Comparison of ENCODE assay signal across 1 fruit fly cellular context in genomic region chrX:16104738-16105426, dm6.
TF ChIP-seq lines count a peak whose summit lies in the region.

CG42353 (minus strand) TSS chrX:16104946.
CG42354 (minus strand) TSS chrX:16104946.

TF ChIP-seq in whole organism, embryonic, 481 proteins besides CTCF, POLR2A, EP300 and RAD21 (continued from another document and continues in another):
- peak; percentile 94 for TF ChIP-seq CG9817 (tag; optimal IDR thresholded peaks at IDR 0.05; lab: Kevin White, UChicago)
- peak; percentile 96 for TF ChIP-seq lmd (GFP tag; IDR thresholded peaks at IDR 0.05; lab: Robert Waterston, UW)
- TF ChIP-seq nerfin-1 (tag; optimal IDR thresholded peaks at IDR 0.05; lab: Kevin White, UChicago): peak; percentile 93
- TF ChIP-seq lilli (GFP tag; optimal IDR thresholded peaks at IDR 0.05; lab: Kevin White, UChicago): peak; percentile 91
- TF ChIP-seq hth (optimal IDR thresholded peaks at IDR 0.05; lab: Kevin White, UChicago): no peak
- no peak for TF ChIP-seq fru (optimal IDR thresholded peaks at IDR 0.05; lab: Kevin White, UChicago)
- peak; percentile 92 for TF ChIP-seq CG7372 (GFP tag; IDR thresholded peaks at IDR 0.05; lab: Robert Waterston, UW)
- TF ChIP-seq CG17359 (tag; optimal IDR thresholded peaks at IDR 0.05; lab: Kevin White, UChicago): peak; percentile 96
- TF ChIP-seq CG30431 (GFP tag; optimal IDR thresholded peaks at IDR 0.05; lab: Kevin White, UChicago): peak; percentile 98
- TF ChIP-seq CG12942 (GFP tag; optimal IDR thresholded peaks at IDR 0.05; lab: Kevin White, UChicago): peak; percentile 93
- TF ChIP-seq CG8359 (GFP tag; optimal IDR thresholded peaks at IDR 0.05; lab: Kevin White, UChicago; ENCODE audit: borderline replicate concordance): peak; percentile 90
- peak; percentile 93 for TF ChIP-seq zfh2 (GFP tag; optimal IDR thresholded peaks at IDR 0.05; lab: Kevin White, UChicago)
- peak; percentile 92 for TF ChIP-seq CG17385 (GFP tag; optimal IDR thresholded peaks at IDR 0.05; lab: Kevin White, UChicago)
- TF ChIP-seq CG18476 (GFP tag; optimal IDR thresholded peaks at IDR 0.05; lab: Kevin White, UChicago): peak; percentile 96
- peak; percentile 96 for TF ChIP-seq az2 (GFP tag; optimal IDR thresholded peaks at IDR 0.05; lab: Kevin White, UChicago)
- TF ChIP-seq sna (GFP tag; IDR thresholded peaks at IDR 0.05; lab: Robert Waterston, UW; ENCODE audit: partially characterized antibody): no peak
- peak; percentile 81 for TF ChIP-seq CG8290 (GFP tag; optimal IDR thresholded peaks at IDR 0.05; lab: Kevin White, UChicago)
- peak; percentile 78 to 88 for TF ChIP-seq CG8290 (tag; optimal IDR thresholded peaks at IDR 0.05; lab: Kevin White, UChicago)
- TF ChIP-seq dysf (GFP tag; IDR thresholded peaks at IDR 0.05; lab: Robert Waterston, UW): peak; percentile 97
- TF ChIP-seq HLHmδ (GFP tag; optimal IDR thresholded peaks at IDR 0.05; lab: Kevin White, UChicago): peak; percentile 16
- TF ChIP-seq CG12155 (GFP tag; optimal IDR thresholded peaks at IDR 0.05; lab: Kevin White, UChicago): peak; percentile 92
- peak; percentile 95 for TF ChIP-seq oc (tag; optimal IDR thresholded peaks at IDR 0.05; lab: Kevin White, UChicago)
- no peak for TF ChIP-seq CG14860 (GFP tag; IDR thresholded peaks at IDR 0.05; lab: Robert Waterston, UW; ENCODE audit: partially characterized antibody)
- TF ChIP-seq Tbp (GFP tag; optimal IDR thresholded peaks at IDR 0.05; lab: Kevin White, UChicago): no peak
- TF ChIP-seq tio (GFP tag; optimal IDR thresholded peaks at IDR 0.05; lab: Kevin White, UChicago): peak; percentile 98
- peak; percentile 83 for TF ChIP-seq CG4707 (GFP tag; optimal IDR thresholded peaks at IDR 0.05; lab: Kevin White, UChicago)
- TF ChIP-seq CG12391 (tag; optimal IDR thresholded peaks at IDR 0.05; lab: Kevin White, UChicago): peak; percentile 98
- TF ChIP-seq ATbp (GFP tag; optimal IDR thresholded peaks at IDR 0.05; lab: Kevin White, UChicago): peak; percentile 93
- TF ChIP-seq Spps (tag; optimal IDR thresholded peaks at IDR 0.05; lab: Kevin White, UChicago): peak; percentile 96
- TF ChIP-seq CG10274 (GFP tag; optimal IDR thresholded peaks at IDR 0.05; lab: Kevin White, UChicago): peak; percentile 80
- TF ChIP-seq p53 (GFP tag; optimal IDR thresholded peaks at IDR 0.05; lab: Kevin White, UChicago): no peak
- TF ChIP-seq CG2202 (tag; optimal IDR thresholded peaks at IDR 0.05; lab: Kevin White, UChicago): peak; percentile 93
- peak; percentile 75 for TF ChIP-seq kah (GFP tag; optimal IDR thresholded peaks at IDR 0.05; lab: Kevin White, UChicago)
- TF ChIP-seq onecut (GFP tag; IDR thresholded peaks at IDR 0.05; lab: Robert Waterston, UW): peak; percentile 84
- no peak for TF ChIP-seq hkb (optimal IDR thresholded peaks at IDR 0.05; lab: Kevin White, UChicago)
- TF ChIP-seq hkb (GFP tag; IDR thresholded peaks at IDR 0.05; lab: Robert Waterston, UW): peak; percentile 96
- TF ChIP-seq NC2α (GFP tag; optimal IDR thresholded peaks at IDR 0.05; lab: Kevin White, UChicago): peak; percentile 88
- TF ChIP-seq CG4730 (GFP tag; IDR thresholded peaks at IDR 0.05; lab: Robert Waterston, UW): peak; percentile 88
- TF ChIP-seq slou (GFP tag; optimal IDR thresholded peaks at IDR 0.05; lab: Kevin White, UChicago): peak; percentile 90
- peak; percentile 76 for TF ChIP-seq CG30020 (tag; optimal IDR thresholded peaks at IDR 0.05; lab: Kevin White, UChicago)
- TF ChIP-seq CG4617 (GFP tag; optimal IDR thresholded peaks at IDR 0.05; lab: Kevin White, UChicago; ENCODE audit: borderline replicate concordance): peak; percentile 87
- TF ChIP-seq CG34376 (GFP tag; optimal IDR thresholded peaks at IDR 0.05; lab: Kevin White, UChicago): peak; percentile 93
- peak; percentile 94 for TF ChIP-seq sisA (GFP tag; IDR thresholded peaks at IDR 0.05; lab: Robert Waterston, UW)
- TF ChIP-seq CG32767 (GFP tag; IDR thresholded peaks at IDR 0.05; lab: Robert Waterston, UW): peak; percentile 95
- TF ChIP-seq CG3847 (GFP tag; IDR thresholded peaks at IDR 0.05; lab: Robert Waterston, UW): peak; percentile 91
- peak; percentile 95 for TF ChIP-seq CG18619 (GFP tag; optimal IDR thresholded peaks at IDR 0.05; lab: Kevin White, UChicago)
- TF ChIP-seq CG14667 (GFP tag; IDR thresholded peaks at IDR 0.05; lab: Robert Waterston, UW): peak; percentile 92
- peak; percentile 89 for TF ChIP-seq CG15011 (GFP tag; optimal IDR thresholded peaks at IDR 0.05; lab: Kevin White, UChicago)
- TF ChIP-seq CG33557 (GFP tag; optimal IDR thresholded peaks at IDR 0.05; lab: Kevin White, UChicago): peak; percentile 96
- peak; percentile 94 for TF ChIP-seq CG13894 (tag; optimal IDR thresholded peaks at IDR 0.05; lab: Kevin White, UChicago)
- TF ChIP-seq shn (GFP tag; optimal IDR thresholded peaks at IDR 0.05; lab: Kevin White, UChicago): peak; percentile 96
- TF ChIP-seq her (GFP tag; optimal IDR thresholded peaks at IDR 0.05; lab: Kevin White, UChicago): peak; percentile 86
- TF ChIP-seq bbx (GFP tag; IDR thresholded peaks at IDR 0.05; lab: Robert Waterston, UW; ENCODE audit: partially characterized antibody): peak; percentile 66
- peak; percentile 91 for TF ChIP-seq CG14441 (GFP tag; IDR thresholded peaks at IDR 0.05; lab: Robert Waterston, UW)
- TF ChIP-seq ash1 (GFP tag; optimal IDR thresholded peaks at IDR 0.05; lab: Kevin White, UChicago): peak; percentile 37
- peak; percentile 54 to 77 for TF ChIP-seq Pdp1 (GFP tag; optimal IDR thresholded peaks at IDR 0.05; lab: Kevin White, UChicago)
- TF ChIP-seq Hmr (GFP tag; optimal IDR thresholded peaks at IDR 0.05; lab: Kevin White, UChicago): peak; percentile 97
- TF ChIP-seq HmgD (GFP tag; optimal IDR thresholded peaks at IDR 0.05; lab: Kevin White, UChicago): peak; percentile 44
- peak; percentile 65 for TF ChIP-seq Hmx (GFP tag; optimal IDR thresholded peaks at IDR 0.05; lab: Kevin White, UChicago)
- TF ChIP-seq CG17328 (GFP tag; IDR thresholded peaks at IDR 0.05; lab: Robert Waterston, UW): peak; percentile 93
- peak; percentile 95 for TF ChIP-seq pho (GFP tag; optimal IDR thresholded peaks at IDR 0.05; lab: Kevin White, UChicago)
- peak; percentile 79 for TF ChIP-seq GATAe (GFP tag; conservative IDR thresholded peaks at IDR 0.05; lab: Robert Waterston, UW)
- TF ChIP-seq exex (tag; optimal IDR thresholded peaks at IDR 0.05; lab: Kevin White, UChicago): peak; percentile 76
- peak; percentile 96 for TF ChIP-seq Hr3 (GFP tag; optimal IDR thresholded peaks at IDR 0.05; lab: Kevin White, UChicago)
- TF ChIP-seq cad (GFP tag; optimal IDR thresholded peaks at IDR 0.05; lab: Kevin White, UChicago): no peak
- peak; percentile 90 for TF ChIP-seq CG3163 (GFP tag; optimal IDR thresholded peaks at IDR 0.05; lab: Kevin White, UChicago)
- peak; percentile 96 for TF ChIP-seq Sox100B (GFP tag; optimal IDR thresholded peaks at IDR 0.05; lab: Kevin White, UChicago)
- TF ChIP-seq CG8924 (tag; optimal IDR thresholded peaks at IDR 0.05; lab: Kevin White, UChicago): peak; percentile 97
- TF ChIP-seq CG1024 (GFP tag; IDR thresholded peaks at IDR 0.05; lab: Robert Waterston, UW): peak; percentile 82
- TF ChIP-seq schlank (tag; optimal IDR thresholded peaks at IDR 0.05; lab: Kevin White, UChicago): peak; percentile 71
- peak; percentile 95 for TF ChIP-seq zfh1 (GFP tag; IDR thresholded peaks at IDR 0.05; lab: Robert Waterston, UW)
- peak; percentile 86 for TF ChIP-seq CG15514 (GFP tag; optimal IDR thresholded peaks at IDR 0.05; lab: Kevin White, UChicago)
- no peak for TF ChIP-seq CG13287 (GFP tag; IDR thresholded peaks at IDR 0.05; lab: Robert Waterston, UW; ENCODE audit: partially characterized antibody)
- peak; percentile 97 for TF ChIP-seq CG13424 (tag; optimal IDR thresholded peaks at IDR 0.05; lab: Kevin White, UChicago)
- TF ChIP-seq cas (GFP tag; IDR thresholded peaks at IDR 0.05; lab: Robert Waterston, UW): peak; percentile 79
- peak; percentile 97 for TF ChIP-seq bcd (GFP tag; optimal IDR thresholded peaks at IDR 0.05; lab: Kevin White, UChicago)
- TF ChIP-seq CG11093 (GFP tag; IDR thresholded peaks at IDR 0.05; lab: Robert Waterston, UW): peak; percentile 93
- TF ChIP-seq usp (GFP tag; optimal IDR thresholded peaks at IDR 0.05; lab: Kevin White, UChicago): no peak
- peak; percentile 91 for TF ChIP-seq ems (GFP tag; optimal IDR thresholded peaks at IDR 0.05; lab: Kevin White, UChicago)
- no peak for TF ChIP-seq D (optimal IDR thresholded peaks at IDR 0.05; lab: Kevin White, UChicago)
- TF ChIP-seq D (GFP tag; optimal IDR thresholded peaks at IDR 0.05; lab: Kevin White, UChicago): peak; percentile 95
- TF ChIP-seq Dad (GFP tag; optimal IDR thresholded peaks at IDR 0.05; lab: Kevin White, UChicago): peak; percentile 67
- peak; percentile 96 for TF ChIP-seq CG2120 (GFP tag; optimal IDR thresholded peaks at IDR 0.05; lab: Kevin White, UChicago)
- TF ChIP-seq CG3838 (GFP tag; optimal IDR thresholded peaks at IDR 0.05; lab: Kevin White, UChicago): peak; percentile 89
- peak; percentile 96 for TF ChIP-seq HmgZ (tag; optimal IDR thresholded peaks at IDR 0.05; lab: Kevin White, UChicago)
- peak; percentile 79 for TF ChIP-seq Hey (tag; optimal IDR thresholded peaks at IDR 0.05; lab: Kevin White, UChicago)
- TF ChIP-seq gem (tag; optimal IDR thresholded peaks at IDR 0.05; lab: Kevin White, UChicago): peak; percentile 99
- TF ChIP-seq Sry-δ (GFP tag; optimal IDR thresholded peaks at IDR 0.05; lab: Kevin White, UChicago): peak; percentile 58
- peak; percentile 18 for TF ChIP-seq grn (GFP tag; optimal IDR thresholded peaks at IDR 0.05; lab: Kevin White, UChicago)
- peak; percentile 86 for TF ChIP-seq otp (GFP tag; IDR thresholded peaks at IDR 0.05; lab: Robert Waterston, UW)
- TF ChIP-seq CG8944 (GFP tag; optimal IDR thresholded peaks at IDR 0.05; lab: Kevin White, UChicago): peak; percentile 88
- peak; percentile 87 for TF ChIP-seq CG6683 (GFP tag; optimal IDR thresholded peaks at IDR 0.05; lab: Kevin White, UChicago)
- TF ChIP-seq jigr1 (GFP tag; IDR thresholded peaks at IDR 0.05; lab: Robert Waterston, UW): peak; percentile 89; the same call in 2 of the 3 replicates
- peak; percentile 75 for TF ChIP-seq Vsx1 (GFP tag; optimal IDR thresholded peaks at IDR 0.05; lab: Kevin White, UChicago)
- TF ChIP-seq CG8281 (tag; optimal IDR thresholded peaks at IDR 0.05; lab: Kevin White, UChicago): peak; percentile 86
- TF ChIP-seq Sry-β (GFP tag; optimal IDR thresholded peaks at IDR 0.05; lab: Kevin White, UChicago): peak; percentile 59
- peak; percentile 94 for TF ChIP-seq CG10654 (GFP tag; optimal IDR thresholded peaks at IDR 0.05; lab: Kevin White, UChicago)
- peak; percentile 38 for TF ChIP-seq en (GFP tag; optimal IDR thresholded peaks at IDR 0.05; lab: Kevin White, UChicago)
- TF ChIP-seq fd3F (GFP tag; optimal IDR thresholded peaks at IDR 0.05; lab: Kevin White, UChicago): peak; percentile 90
- TF ChIP-seq CG2199 (GFP tag; IDR thresholded peaks at IDR 0.05; lab: Robert Waterston, UW): peak; percentile 84; the same call in 2 of the 3 replicates
- TF ChIP-seq gfzf (GFP tag; optimal IDR thresholded peaks at IDR 0.05; lab: Kevin White, UChicago): no peak
- TF ChIP-seq grau (tag; optimal IDR thresholded peaks at IDR 0.05; lab: Kevin White, UChicago): peak; percentile 96
- no peak for TF ChIP-seq pita (GFP tag; optimal IDR thresholded peaks at IDR 0.05; lab: Kevin White, UChicago)
- peak; percentile 85 for TF ChIP-seq toy (GFP tag; IDR thresholded peaks at IDR 0.05; lab: Robert Waterston, UW)
- TF ChIP-seq CG5180 (GFP tag; optimal IDR thresholded peaks at IDR 0.05; lab: Kevin White, UChicago): peak; percentile 83
- TF ChIP-seq sima (GFP tag; optimal IDR thresholded peaks at IDR 0.05; lab: Kevin White, UChicago): peak; percentile 36
- peak; percentile 91 for TF ChIP-seq CG11723 (GFP tag; optimal IDR thresholded peaks at IDR 0.05; lab: Kevin White, UChicago)
- peak; percentile 93 for TF ChIP-seq slbo (GFP tag; IDR thresholded peaks at IDR 0.05; lab: Robert Waterston, UW)
- peak; percentile 93 for TF ChIP-seq Atf-2 (GFP tag; optimal IDR thresholded peaks at IDR 0.05; lab: Kevin White, UChicago)
- TF ChIP-seq phol (tag; optimal IDR thresholded peaks at IDR 0.05; lab: Kevin White, UChicago): peak; percentile 98
- TF ChIP-seq CG12219 (GFP tag; optimal IDR thresholded peaks at IDR 0.05; lab: Kevin White, UChicago): peak; percentile 96
- TF ChIP-seq Oaz (GFP tag; IDR thresholded peaks at IDR 0.05; lab: Robert Waterston, UW): peak; percentile 90
- TF ChIP-seq ham (GFP tag; IDR thresholded peaks at IDR 0.05; lab: Robert Waterston, UW): peak; percentile 71
- TF ChIP-seq psq (GFP tag; optimal IDR thresholded peaks at IDR 0.05; lab: Kevin White, UChicago): peak; percentile 81
- peak; percentile 95 for TF ChIP-seq Blimp-1 (GFP tag; optimal IDR thresholded peaks at IDR 0.05; lab: Kevin White, UChicago)
- peak in 1 of 3 experiments; percentile 85 for TF ChIP-seq Stat92E (GFP tag; optimal IDR thresholded peaks at IDR 0.05; lab: Kevin White, UChicago)
- peak; percentile 96 for TF ChIP-seq CG9609 (GFP tag; optimal IDR thresholded peaks at IDR 0.05; lab: Kevin White, UChicago)
- peak; percentile 97 for TF ChIP-seq zen (tag; optimal IDR thresholded peaks at IDR 0.05; lab: Kevin White, UChicago)
- peak; percentile 95 for TF ChIP-seq CG15269 (tag; optimal IDR thresholded peaks at IDR 0.05; lab: Kevin White, UChicago)
- TF ChIP-seq cato (GFP tag; optimal IDR thresholded peaks at IDR 0.05; lab: Kevin White, UChicago; ENCODE audit: borderline replicate concordance): peak; percentile 94
- peak; percentile 95 for TF ChIP-seq CG4820 (GFP tag; optimal IDR thresholded peaks at IDR 0.05; lab: Kevin White, UChicago)
- no peak for TF ChIP-seq hbn (GFP tag; IDR thresholded peaks at IDR 0.05; lab: Robert Waterston, UW; ENCODE audit: partially characterized antibody)
- TF ChIP-seq CG15073 (GFP tag; optimal IDR thresholded peaks at IDR 0.05; lab: Kevin White, UChicago): peak; percentile 68
- TF ChIP-seq PHDP (tag; optimal IDR thresholded peaks at IDR 0.05; lab: Kevin White, UChicago): peak; percentile 97
- TF ChIP-seq CG5245 (GFP tag; optimal IDR thresholded peaks at IDR 0.05; lab: Kevin White, UChicago): peak; percentile 91
- TF ChIP-seq dati (GFP tag; IDR thresholded peaks at IDR 0.05; lab: Robert Waterston, UW): peak; percentile 68
- TF ChIP-seq CG7963 (GFP tag; IDR thresholded peaks at IDR 0.05; lab: Robert Waterston, UW; ENCODE audit: partially characterized antibody): no peak
- TF ChIP-seq Deaf1 (tag; optimal IDR thresholded peaks at IDR 0.05; lab: Kevin White, UChicago): peak; percentile 73
- TF ChIP-seq inv (GFP tag; IDR thresholded peaks at IDR 0.05; lab: Robert Waterston, UW; ENCODE audit: partially characterized antibody): no peak
- no peak for TF ChIP-seq CG8478 (optimal IDR thresholded peaks at IDR 0.05; lab: Kevin White, UChicago)
- TF ChIP-seq fd96Cb (tag; optimal IDR thresholded peaks at IDR 0.05; lab: Kevin White, UChicago): peak; percentile 98
